Worm (Caenorhabditis elegans) whole organism, midembryonic: ENCODE measurements around the gene srh-149.
"Not testable (repeated sequence)": the region's sequence is repeated elsewhere in the genome, so short reads cannot be mapped to it uniquely, and the experiment has no call there.

ENCODE experiments used
- cog-1 ChIP-seq: sonication (generic microtip); optimal IDR thresholded peaks from 2 replicates; lab custom pipeline; 2016; ENCODE audit warnings: missing genetic modification characterization, missing compliant biosample characterization
- flt-1 ChIP-seq: fragments of 200-800 bp; sonication (Bioruptor generic); IDR thresholded peaks from 2 replicates; pipeline ENCODE4 v1.3.6; 2022; ENCODE audit warnings: missing genetic modification characterization, missing compliant biosample characterization
- ref-1 ChIP-seq: fragments of 200-800 bp; sonication (Bioruptor generic); conservative IDR thresholded peaks from 2 replicates; pipeline ENCODE4 v1.3.6; 2022; ENCODE audit warnings: missing genetic modification reagents, missing genetic modification characterization, missing compliant biosample characterization
- ztf-23 ChIP-seq: fragments of 200-800 bp; sonication (Bioruptor generic); IDR thresholded peaks from 2 replicates; pipeline ENCODE4 v1.3.6; 2022; ENCODE audit warnings: missing genetic modification reagents, missing genetic modification characterization, missing compliant biosample characterization
- ztf-29 ChIP-seq: fragments of 200-800 bp; sonication (Bioruptor generic); IDR thresholded peaks from 2 replicates; pipeline ENCODE4 v1.3.6; 2022; ENCODE audit warnings: missing genetic modification reagents, missing genetic modification characterization, missing compliant biosample characterization

- not testable (repeated sequence) for TF ChIP-seq ztf-29 (GFP tag; lab: Robert Waterston, UW); ztf-23 (GFP tag; lab: Robert Waterston, UW); flt-1; ref-1 (GFP tag; lab: Robert Waterston, UW); cog-1 (tag; lab: Kevin White, UChicago)
Observed at ce11 chrV:15807420-15807819, 33.6 kb downstream of the srh-149 start, which contains the start of gene srsx-38.
